Worm (Caenorhabditis elegans) whole organism, L1 larva: ENCODE data around the gene penr-1.

Experiments used
- C16A3.4 ChIP-seq: fragments of 150-350 bp; optimal IDR thresholded peaks from 2 replicates; lab custom pipeline; 2014; ENCODE audit warnings: missing biosample characterization, missing genetic modification characterization
- ama-1 ChIP-seq: fragments of 150-350 bp; optimal IDR thresholded peaks from 2 replicates; lab custom pipeline; 2014
- ceh-8 ChIP-seq: fragments of 200-800 bp; sonication (Bioruptor generic); optimal IDR thresholded peaks from 2 replicates; lab custom pipeline; 2018; ENCODE audit warnings: mild to moderate bottlenecking, missing genetic modification characterization, moderate library complexity, missing compliant biosample characterization
- ceh-82 ChIP-seq, 3 experiments: fragments of 150-350 bp in 1 of 3; sonication (generic microtip) in 2 of 3; optimal IDR thresholded peaks; 2 replicates each; lab custom pipeline; 2014 to 2017; ENCODE audit warnings: missing biosample characterization in 3 of 3, missing genetic modification characterization in 3 of 3
- ceh-90 ChIP-seq: sonication (generic microtip); optimal IDR thresholded peaks from 2 replicates; lab custom pipeline; 2016; ENCODE audit warnings: missing genetic modification characterization, missing compliant biosample characterization
- elt-3 ChIP-seq, 6 experiments: fragments of 150-350 bp in 1 of 6; sonication (generic microtip); optimal IDR thresholded peaks; 2 replicates each; lab custom pipeline; 2017 to 2018; ENCODE audit warnings: missing biosample characterization in 6 of 6, missing genetic modification characterization in 6 of 6, inconsistent platforms in 1 of 6
- grh-1 ChIP-seq: fragments of 200-800 bp; sonication (Bioruptor generic); IDR thresholded peaks from 2 replicates; pipeline ENCODE4 v1.3.6; 2022; ENCODE audit warnings: missing genetic modification reagents, missing genetic modification characterization, missing compliant biosample characterization
- jun-1 ChIP-seq: fragments of 150-350 bp; optimal IDR thresholded peaks from 2 replicates; lab custom pipeline; 2014; ENCODE audit warnings: missing biosample characterization, missing genetic modification reagents, missing genetic modification characterization
- lin-13 ChIP-seq: fragments of 150-350 bp; optimal IDR thresholded peaks from 2 replicates; lab custom pipeline; 2014; ENCODE audit warnings: missing biosample characterization, missing genetic modification reagents, missing genetic modification characterization
- nhr-47 ChIP-seq: sonication (generic microtip); optimal IDR thresholded peaks from 2 replicates; lab custom pipeline; 2016; ENCODE audit warnings: mild to moderate bottlenecking, missing genetic modification characterization, moderate library complexity, missing compliant biosample characterization
- skn-1 ChIP-seq: fragments of 150-350 bp; optimal IDR thresholded peaks from 2 replicates; lab custom pipeline; 2014; ENCODE audit warnings: missing biosample characterization, missing genetic modification characterization
- zag-1 ChIP-seq: fragments of 150-350 bp; optimal IDR thresholded peaks from 2 replicates; lab custom pipeline; 2014; ENCODE audit warnings: missing biosample characterization, missing genetic modification characterization

DNA sequence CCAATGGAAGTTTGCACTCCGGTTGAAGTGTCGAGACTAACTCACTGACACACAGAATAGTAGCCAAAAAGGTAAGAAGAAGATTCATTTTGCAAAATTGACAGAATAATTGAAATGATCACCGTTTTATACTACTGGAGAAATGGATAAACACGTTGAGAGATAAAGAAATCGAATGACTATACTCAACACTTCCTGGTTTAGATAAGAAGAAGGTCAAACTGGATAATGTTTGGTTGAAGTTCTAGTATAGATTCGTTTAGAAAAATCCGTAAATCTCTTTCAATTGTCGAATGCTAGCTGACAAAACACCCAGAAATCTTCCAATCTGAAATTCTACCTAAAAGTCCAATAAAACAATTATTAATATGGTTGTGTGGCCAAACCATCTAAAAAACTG lies 18.0 kb downstream of the penr-1 start, which contains the start of gene Y49G5A.1:
- TF ChIP-seq nhr-47 (tag; lab: Kevin White, UChicago) (no peak), ceh-90 (no peak), ceh-82 (tag; optimal IDR thresholded peaks at IDR 0.05; lab: Kevin White, UChicago) (no peak), grh-1 (GFP tag; lab: Robert Waterston, UW) (no peak), ceh-8 (GFP tag; lab: Kevin White, UChicago) (no peak), lin-13 (no peak), ama-1 (lab: Kevin White, UChicago) (no peak), zag-1 (no peak), skn-1 (tag; lab: Kevin White, UChicago) (no peak), jun-1 (no peak), C16A3.4 (no peak), elt-3 (tag; optimal IDR thresholded peaks at IDR 0.05; lab: Kevin White, UChicago) (no peak)
